Fruit fly (Drosophila melanogaster) whole organism, pupa: ENCODE measurements around the gene atms.

Experiments
- CG13204 ChIP-seq: fragments of 200-800 bp; sonication (Bioruptor generic); optimal IDR thresholded peaks from 2 replicates; lab custom pipeline; 2018; ENCODE audit warnings: missing biosample characterization, mild to moderate bottlenecking, missing genetic modification characterization, moderate library complexity
- CG14655 ChIP-seq: fragments of 200-800 bp; sonication (Bioruptor generic); optimal IDR thresholded peaks from 3 replicates; lab custom pipeline; 2017; ENCODE audit warnings: mild to moderate bottlenecking, missing biosample characterization, missing genetic modification reagents, missing genetic modification characterization
- CG4496 ChIP-seq: fragments of 200-800 bp; sonication (Bioruptor generic); IDR thresholded peaks from 3 replicates; pipeline ENCODE4 v1.3.6; 2022; ENCODE audit warnings: missing biosample characterization, missing genetic modification characterization
- CG8159 ChIP-seq: fragments of 200-800 bp; sonication (Bioruptor generic); optimal IDR thresholded peaks from 3 replicates; lab custom pipeline; 2018; ENCODE audit warnings: missing biosample characterization, mild to moderate bottlenecking, missing genetic modification characterization, moderate library complexity
- EcR ChIP-seq: fragments of 200-800 bp; sonication (Bioruptor generic); optimal IDR thresholded peaks from 3 replicates; lab custom pipeline; 2019; ENCODE audit warnings: missing biosample characterization, missing genetic modification characterization, mild to moderate bottlenecking, moderate library complexity, missing genetic modification reagents
- Ets98B ChIP-seq: fragments of 200-800 bp; sonication (Bioruptor generic); IDR thresholded peaks from 2 replicates; pipeline ENCODE4 v1.3.6; 2022; ENCODE audit warnings: missing biosample characterization, missing genetic modification characterization
- Pif1A ChIP-seq: fragments of 200-800 bp; sonication (Bioruptor generic); optimal IDR thresholded peaks from 3 replicates; lab custom pipeline; 2016; ENCODE audit warnings: missing biosample characterization, missing genetic modification characterization
- Snoo ChIP-seq: fragments of 200-800 bp; sonication (Bioruptor generic); optimal IDR thresholded peaks from 3 replicates; lab custom pipeline; 2017; ENCODE audit warnings: missing biosample characterization, mild to moderate bottlenecking, missing genetic modification characterization, inconsistent platforms
- fd96Ca ChIP-seq: fragments of 200-800 bp; sonication (Bioruptor generic); IDR thresholded peaks from 3 replicates; pipeline ENCODE4 v1.3.6; 2022; ENCODE audit warnings: missing biosample characterization, missing genetic modification characterization
- gl ChIP-seq: fragments of 200-800 bp; sonication (Bioruptor generic); optimal IDR thresholded peaks from 2 replicates; lab custom pipeline; 2018; ENCODE audit warnings: missing biosample characterization, mild to moderate bottlenecking, missing genetic modification characterization
- rn ChIP-seq: fragments of 200-800 bp; sonication (Bioruptor generic); IDR thresholded peaks from 2 replicates; pipeline ENCODE4 v1.3.6; 2022; ENCODE audit warnings: missing biosample characterization, missing genetic modification characterization

DNA sequence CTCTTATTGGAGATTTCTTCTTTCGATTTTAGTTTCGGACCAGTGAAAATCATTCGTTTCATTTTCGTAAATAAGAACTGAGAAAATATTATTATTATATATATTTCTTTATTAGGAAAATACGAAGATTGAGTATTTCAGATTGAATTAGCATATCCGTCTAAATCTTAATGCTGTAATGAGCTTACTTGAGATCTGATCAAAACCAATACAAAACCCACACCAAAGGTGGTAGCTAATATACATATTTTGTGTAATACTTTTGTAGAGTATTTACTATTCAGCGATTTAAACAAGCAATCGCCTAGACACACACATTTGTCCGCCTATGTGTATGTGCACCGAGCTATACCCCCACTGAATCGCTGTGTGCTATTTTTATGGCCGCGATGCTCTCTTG, 30.9 kb downstream of the atms start:
- TF ChIP-seq CG13204 (GFP tag; lab: Kevin White, UChicago) (no peak), fd96Ca (GFP tag; lab: Robert Waterston, UW) (no peak), Pif1A (GFP tag; lab: Kevin White, UChicago) (no peak), Ets98B (GFP tag; lab: Robert Waterston, UW) (no peak), rn (no peak), EcR (GFP tag; lab: Kevin White, UChicago) (no peak), gl (no peak), CG4496 (GFP tag; lab: Robert Waterston, UW) (no peak), CG14655 (GFP tag; lab: Kevin White, UChicago) (no peak), Snoo (tag; lab: Kevin White, UChicago) (no peak), CG8159 (tag; lab: Kevin White, UChicago) (no peak)
